Worm (Caenorhabditis elegans): ENCODE data around the gene F48E8.2.

DNA sequence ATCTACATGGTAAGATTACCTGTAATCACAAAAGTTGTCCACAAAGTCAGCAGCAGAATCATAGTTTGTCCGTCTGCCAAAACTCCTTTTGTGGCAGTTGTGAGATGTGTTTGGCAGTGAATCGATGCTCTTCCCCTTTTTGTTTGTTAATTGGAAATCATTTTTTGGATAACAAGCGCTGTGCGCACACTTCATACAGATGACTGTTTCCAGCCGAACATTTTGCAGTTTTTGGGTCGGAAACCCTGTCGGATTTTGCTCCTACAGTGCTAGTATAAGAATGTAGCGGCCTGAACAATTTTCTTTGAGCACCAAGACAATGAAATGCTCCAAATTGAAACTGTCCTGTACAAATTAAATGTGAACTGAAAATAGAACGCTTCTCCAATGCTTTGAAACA, 44.5 kb downstream of the F48E8.2 start, which contains the start of gene D1044.7:
- TF ChIP-seq elt-3 (tag; optimal IDR thresholded peaks at IDR 0.05) (no peak), lin-13 (tag; optimal IDR thresholded peaks at IDR 0.05) (no peak), ceh-43 (GFP tag; optimal IDR thresholded peaks at IDR 0.05) (no peak)

All from whole organism, mixed stage, embryonic.